Worm (Caenorhabditis elegans): ENCODE results near the gene ooc-3.

ooc-3 gene

ce11 chrII:11484600-11484999 is 10.5 kb downstream of the ooc-3 start (continued):
- TF ChIP-seq C34B4.2 (tag; optimal IDR thresholded peaks at IDR 0.05) (no peak), xbp-1 (tag; optimal IDR thresholded peaks at IDR 0.05) (peak; percentile 53), skn-1 (tag; optimal IDR thresholded peaks at IDR 0.05) (peak; percentile 41), egl-13 (tag; optimal IDR thresholded peaks at IDR 0.05) (peak; percentile 19), snu-23 (GFP tag; optimal IDR thresholded peaks at IDR 0.05) (peak; percentile 85), unc-86 (tag; optimal IDR thresholded peaks at IDR 0.05) (peak; percentile 16), hpl-2 (GFP tag; optimal IDR thresholded peaks at IDR 0.05) (no peak), tlp-1 (tag; optimal IDR thresholded peaks at IDR 0.05) (no peak), unc-130 (tag; optimal IDR thresholded peaks at IDR 0.05) (peak; percentile 73), ets-5 (GFP tag; IDR thresholded peaks at IDR 0.05) (no peak), mab-9 (GFP tag; IDR thresholded peaks at IDR 0.05) (no peak), pag-3 (tag; optimal IDR thresholded peaks at IDR 0.05; ENCODE audit: borderline replicate concordance, insufficient read depth) (no peak), sox-4 (tag; optimal IDR thresholded peaks at IDR 0.05) (no peak), ceh-82 (tag; optimal IDR thresholded peaks at IDR 0.05) (peak; percentile 38 to 87 (median 46)), unc-30 (tag; optimal IDR thresholded peaks at IDR 0.05) (no peak), sptf-1 (tag; optimal IDR thresholded peaks at IDR 0.05) (no peak), lsy-2 (tag; optimal IDR thresholded peaks at IDR 0.05) (peak; percentile 72 to 91), nhr-237 (tag; optimal IDR thresholded peaks at IDR 0.05) (no peak), zip-4 (GFP tag; optimal IDR thresholded peaks at IDR 0.05) (peak; percentile 15), hlh-4 (tag; optimal IDR thresholded peaks at IDR 0.05) (no peak), fos-1 (tag; optimal IDR thresholded peaks at IDR 0.05) (peak; percentile 8), isw-1 (GFP tag; IDR thresholded peaks at IDR 0.05) (no peak), ceh-88 (GFP tag; IDR thresholded peaks at IDR 0.05) (peak; percentile 60), lin-14 (GFP tag; optimal IDR thresholded peaks at IDR 0.05) (no peak), nhr-11 (tag; optimal IDR thresholded peaks at IDR 0.05) (no peak), nhr-28 (tag; optimal IDR thresholded peaks at IDR 0.05) (no peak), ceh-63 (GFP tag; optimal IDR thresholded peaks at IDR 0.05) (no peak), lin-35 (GFP tag; optimal IDR thresholded peaks at IDR 0.05) (peak; percentile 69 to 84), rnt-1 (tag; optimal IDR thresholded peaks at IDR 0.05) (peak; percentile 79), ztf-11 (tag; optimal IDR thresholded peaks at IDR 0.05) (peak in 1 of 2 experiments; percentile 52), nhr-20 (tag; optimal IDR thresholded peaks at IDR 0.05) (peak; percentile 68), fkh-4 (tag; optimal IDR thresholded peaks at IDR 0.05; ENCODE audit: borderline replicate concordance) (no peak), swsn-7 (tag; optimal IDR thresholded peaks at IDR 0.05) (peak; percentile 70), ceh-8 (GFP tag; optimal IDR thresholded peaks at IDR 0.05) (no peak), nhr-19 (GFP tag; conservative IDR thresholded peaks at IDR 0.05) (peak; percentile 76), jun-1 (tag; optimal IDR thresholded peaks at IDR 0.05) (peak; percentile 63), lin-15B (tag; optimal IDR thresholded peaks at IDR 0.05) (peak; percentile 37), elt-2 (tag; optimal IDR thresholded peaks at IDR 0.05) (peak; percentile 50), F16B12.6 (tag; optimal IDR thresholded peaks at IDR 0.05) (peak; percentile 46), tbx-2 (tag; optimal IDR thresholded peaks at IDR 0.05) (peak; percentile 54), nhr-85 (tag) (peak; percentile 79), nhr-76 (tag; optimal IDR thresholded peaks at IDR 0.05) (no peak), nhr-77 (tag; optimal IDR thresholded peaks at IDR 0.05) (peak; percentile 41), snpc-4 (tag; optimal IDR thresholded peaks at IDR 0.05) (peak; percentile 51), aly-2 (tag; optimal IDR thresholded peaks at IDR 0.05) (peak; percentile 69), dsc-1 (tag; optimal IDR thresholded peaks at IDR 0.05) (peak; percentile 62), ces-1 (GFP tag; optimal IDR thresholded peaks at IDR 0.05) (no peak), unc-62 (GFP tag; optimal IDR thresholded peaks at IDR 0.05) (no peak), alr-1 (tag; optimal IDR thresholded peaks at IDR 0.05; ENCODE audit: borderline replicate concordance) (no peak), lin-13 (GFP tag; optimal IDR thresholded peaks at IDR 0.05) (no peak), pax-3 (tag; optimal IDR thresholded peaks at IDR 0.05) (no peak), C04F5.9 (tag; optimal IDR thresholded peaks at IDR 0.05) (no peak), ztf-4 (tag; optimal IDR thresholded peaks at IDR 0.05) (peak; percentile 14), vab-15 (tag; optimal IDR thresholded peaks at IDR 0.05) (peak; percentile 48)

Measured in whole organism, L1 larva.